Worm (Caenorhabditis elegans): Measurements from ENCODE around the gene slc-28.2.

Gene slc-28.2

ce11 chrV:3470782-3471181 lies 10.8 kb downstream of the slc-28.2 start, which contains the start of gene srbc-29:
Gene srbc-29 (minus strand): TSS chrV:3470882.
- TF ChIP-seq ztf-22 (GFP tag; optimal IDR thresholded peaks at IDR 0.05) (no peak), K11D2.4 (GFP tag; IDR thresholded peaks at IDR 0.05) (no peak), nhr-90 (tag; optimal IDR thresholded peaks at IDR 0.05) (no peak), Y53F4B.3 (GFP tag; IDR thresholded peaks at IDR 0.05) (no peak), mcd-1 (GFP tag; IDR thresholded peaks at IDR 0.05) (no peak), F39B2.1 (GFP tag; IDR thresholded peaks at IDR 0.05) (no peak), nhr-120 (GFP tag; IDR thresholded peaks at IDR 0.05) (no peak)

DNA sequence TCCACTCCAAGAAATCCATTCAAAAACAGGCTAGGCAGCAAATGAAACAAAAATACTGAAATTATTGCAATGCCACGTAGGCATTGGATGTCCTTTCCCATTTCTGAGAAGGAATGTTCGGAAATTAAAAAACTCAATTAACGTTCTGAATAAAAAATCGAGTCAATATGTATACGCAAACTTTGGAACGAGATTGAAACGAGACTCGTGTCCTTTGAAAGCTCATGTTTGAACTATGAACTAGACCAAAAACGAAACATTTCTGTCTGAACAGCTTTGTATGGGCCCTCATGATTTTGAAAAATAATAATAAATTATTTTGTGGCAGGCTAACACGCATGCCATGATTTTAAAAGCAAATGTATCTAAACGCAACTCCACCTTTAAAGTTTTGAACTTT lies 15.0 kb downstream of the slc-28.2 start, which contains the start of gene oac-2:
oac-2 (minus strand) TSS at position 101 of the 400 bp plus-strand sequence.
- TF ChIP-seq pbrm-1 (GFP tag; IDR thresholded peaks at IDR 0.05) (no peak), attf-5 (GFP tag; optimal IDR thresholded peaks at IDR 0.05) (no peak), F57A8.1 (GFP tag; optimal IDR thresholded peaks at IDR 0.05) (no peak), ztf-25 (GFP tag; IDR thresholded peaks at IDR 0.05) (no peak), bed-2 (GFP tag; IDR thresholded peaks at IDR 0.05) (no peak), nhr-80 (tag; optimal IDR thresholded peaks at IDR 0.05) (no peak)

ce11 chrV:3476228-3476627 lies 16.2 kb downstream of the slc-28.2 start:
- no peak for TF ChIP-seq F55B11.4 (tag; optimal IDR thresholded peaks at IDR 0.05; ENCODE audit: borderline replicate concordance, insufficient read depth)
- TF ChIP-seq ekl-4 (GFP tag; IDR thresholded peaks at IDR 0.05): no peak
- no peak for TF ChIP-seq rcor-1 (GFP tag; IDR thresholded peaks at IDR 0.05)
- TF ChIP-seq egl-18 (GFP tag; IDR thresholded peaks at IDR 0.05): no peak
- no peak for TF ChIP-seq sdz-38 (tag; optimal IDR thresholded peaks at IDR 0.05)
- TF ChIP-seq ztf-6 (GFP tag; IDR thresholded peaks at IDR 0.05): no peak
- TF ChIP-seq ceh-58 (GFP tag; IDR thresholded peaks at IDR 0.05): no peak
- TF ChIP-seq F33H1.4 (GFP tag; IDR thresholded peaks at IDR 0.05): no peak
- TF ChIP-seq lir-1 (GFP tag; conservative IDR thresholded peaks at IDR 0.05): no peak
- TF ChIP-seq akir-1 (GFP tag; optimal IDR thresholded peaks at IDR 0.05): no peak
- no peak for TF ChIP-seq snpc-4 (GFP tag; optimal IDR thresholded peaks at IDR 0.05)
- no peak for TF ChIP-seq snpc-4 (tag; optimal IDR thresholded peaks at IDR 0.05)
- no peak for TF ChIP-seq F57A8.1 (GFP tag; optimal IDR thresholded peaks at IDR 0.05)
- TF ChIP-seq dpl-1 (GFP tag; optimal IDR thresholded peaks at IDR 0.05): no peak

ce11 chrV:3477496-3477895 lies 17.5 kb downstream of the slc-28.2 start, which contains the start of gene srbc-31:
Gene srbc-31 (minus strand): TSS chrV:3477596.
- TF ChIP-seq rpc-1 (optimal IDR thresholded peaks at IDR 0.05) (no peak), rpc-1 (tag; optimal IDR thresholded peaks at IDR 0.05) (no peak), F10E7.11 (tag; optimal IDR thresholded peaks at IDR 0.05) (no peak), madf-10 (tag; optimal IDR thresholded peaks at IDR 0.05) (no peak), fkh-3 (tag; optimal IDR thresholded peaks at IDR 0.05) (no peak), D2030.7 (GFP tag; IDR thresholded peaks at IDR 0.05) (no peak), aptf-2 (GFP tag; conservative IDR thresholded peaks at IDR 0.05) (no peak), sea-2 (GFP tag; IDR thresholded peaks at IDR 0.05) (no peak), dpff-1 (tag; optimal IDR thresholded peaks at IDR 0.05) (no peak), ztf-25 (GFP tag; IDR thresholded peaks at IDR 0.05) (no peak), Y56A3A.18 (GFP tag; IDR thresholded peaks at IDR 0.05) (no peak), lsy-27 (tag; optimal IDR thresholded peaks at IDR 0.05; ENCODE audit: borderline replicate concordance, insufficient read depth) (no peak), pha-4 (tag; optimal IDR thresholded peaks at IDR 0.05) (no peak), nfya-1 (tag; optimal IDR thresholded peaks at IDR 0.05; ENCODE audit: borderline replicate concordance, insufficient read depth) (no peak), K12H6.12 (tag; optimal IDR thresholded peaks at IDR 0.05) (no peak), let-607 (tag; optimal IDR thresholded peaks at IDR 0.05) (no peak), dpl-1 (GFP tag; optimal IDR thresholded peaks at IDR 0.05) (no peak), ztf-26 (tag; optimal IDR thresholded peaks at IDR 0.05) (no peak), egl-18 (GFP tag; IDR thresholded peaks at IDR 0.05) (no peak), ztf-6 (GFP tag; IDR thresholded peaks at IDR 0.05) (no peak)

All from whole organism, young adult.